Worm (Caenorhabditis elegans) whole organism, L4/young adult: ENCODE results near the gene F09B12.3.

Experiments
- W03F9.2 ChIP-seq: fragments of 150-350 bp; optimal IDR thresholded peaks from 2 replicates; lab custom pipeline; 2014; ENCODE audit warnings: missing biosample characterization, missing genetic modification characterization
- dao-5 ChIP-seq: sonication (generic microtip); optimal IDR thresholded peaks from 2 replicates; lab custom pipeline; 2016; ENCODE audit warnings: missing genotype, missing genetic modification characterization, moderate library complexity, missing compliant biosample characterization
- him-1 ChIP-seq: sonication (generic microtip); optimal IDR thresholded peaks from 2 replicates; lab custom pipeline; 2016; ENCODE audit warnings: missing genotype, missing genetic modification reagents, missing genetic modification characterization, missing compliant biosample characterization

F09B12.3 gene

ce11 chrX:15104963-15105493, 7.3 kb upstream of the F09B12.3 start:
- TF ChIP-seq dao-5 (no peak), him-1 (tag; lab: Kevin White, UChicago) (no peak), W03F9.2 (no peak)

ce11 chrX:15103481-15103880, 5.7 kb upstream of the F09B12.3 start:
- TF ChIP-seq dao-5 (no peak), W03F9.2 (no peak), him-1 (tag; lab: Kevin White, UChicago) (no peak)

- TF ChIP-seq him-1 (tag; lab: Kevin White, UChicago) (no peak), dao-5 (no peak)
Observed at ce11 chrX:15100369-15100963, 2.7 kb upstream of the F09B12.3 start, which contains the start of gene dhhc-1. TSS of gene dhhc-1 (minus strand) at chrX:15100419.

- TF ChIP-seq dao-5 (no peak), him-1 (tag; lab: Kevin White, UChicago) (no peak), W03F9.2 (no peak)
Observed at ce11 chrX:15096277-15096676, 1.5 kb downstream of the F09B12.3 start.

ce11 chrX:15094973-15095372, 2.8 kb downstream of the F09B12.3 start, which contains the start of gene F09B12.7:
TSS of gene F09B12.7 (minus strand) at chrX:15095073.
- TF ChIP-seq dao-5: no peak
- no peak for TF ChIP-seq W03F9.2
- no peak for TF ChIP-seq him-1 (tag; lab: Kevin White, UChicago)

- TF ChIP-seq him-1 (tag; lab: Kevin White, UChicago) (no peak), dao-5 (no peak), W03F9.2 (no peak)
Observed at ce11 chrX:15092775-15093386, 4.9 kb downstream of the F09B12.3 start.

- no peak for TF ChIP-seq him-1 (tag; lab: Kevin White, UChicago)
- no peak for TF ChIP-seq dao-5
- no peak for TF ChIP-seq W03F9.2
Observed at ce11 chrX:15089123-15089522, 8.6 kb downstream of the F09B12.3 start, which contains the start of gene flr-4. TSS of gene flr-4 (plus strand) at chrX:15089397.

ce11 chrX:15087752-15088151, 10.0 kb downstream of the F09B12.3 start:
- TF ChIP-seq him-1 (tag; lab: Kevin White, UChicago): no peak
- no peak for TF ChIP-seq dao-5
- TF ChIP-seq W03F9.2: no peak

- TF ChIP-seq W03F9.2 (no peak), him-1 (tag; lab: Kevin White, UChicago) (no peak)
Observed at ce11 chrX:15084395-15084794, 13.4 kb downstream of the F09B12.3 start, which contains the start of gene F09B12.5. TSS of gene F09B12.5 (plus strand) at chrX:15084695.

ce11 chrX:15083795-15084194, 14.0 kb downstream of the F09B12.3 start, which contains the start of gene H40L08.1:
TSS of gene H40L08.1 (minus strand) at chrX:15084086.
- TF ChIP-seq him-1 (tag; lab: Kevin White, UChicago): no peak
- TF ChIP-seq dao-5: no peak
- no peak for TF ChIP-seq W03F9.2

- no peak for TF ChIP-seq him-1 (tag; lab: Kevin White, UChicago)
- no peak for TF ChIP-seq dao-5
- no peak for TF ChIP-seq W03F9.2
Observed at ce11 chrX:15081486-15081885, 16.3 kb downstream of the F09B12.3 start.

ce11 chrX:15079406-15079805, 18.3 kb downstream of the F09B12.3 start:
- TF ChIP-seq W03F9.2 (no peak), dao-5 (no peak), him-1 (tag; lab: Kevin White, UChicago) (no peak)

- TF ChIP-seq W03F9.2: no peak
- no peak for TF ChIP-seq dao-5
- no peak for TF ChIP-seq him-1 (tag; lab: Kevin White, UChicago)
Observed at ce11 chrX:15078276-15078675, 19.5 kb downstream of the F09B12.3 start.

ce11 chrX:15077597-15078261, 20.0 kb downstream of the F09B12.3 start, which contains the start of the genes H40L08.8, H40L08.2 and H40L08.7:
TSS of gene H40L08.8 (minus strand) at chrX:15077633.
TSS of gene H40L08.2 (minus strand) at chrX:15077744.
TSS of gene H40L08.7 (minus strand) at chrX:15077744.
- no peak for TF ChIP-seq W03F9.2
- TF ChIP-seq dao-5: no peak
- no peak for TF ChIP-seq him-1 (tag; lab: Kevin White, UChicago)
